Worm (Caenorhabditis elegans) whole organism, L3 larva: ENCODE results near the gene puf-5.

Source experiments
- R02D3.7 ChIP-seq: fragments of 150-350 bp; optimal IDR thresholded peaks from 2 replicates; lab custom pipeline; 2014; ENCODE audit warnings: missing biosample characterization, missing genetic modification characterization
- ZK546.5 ChIP-seq: sonication (generic microtip); optimal IDR thresholded peaks from 2 replicates; lab custom pipeline; 2017; ENCODE audit warnings: missing biosample characterization, missing genetic modification characterization
- aly-2 ChIP-seq: fragments of 150-350 bp; optimal IDR thresholded peaks from 2 replicates; lab custom pipeline; 2014; ENCODE audit warnings: missing biosample characterization, missing genetic modification characterization
- ama-1 ChIP-seq: fragments of 150-350 bp; optimal IDR thresholded peaks from 2 replicates; lab custom pipeline; 2018
- ceh-16 ChIP-seq: sonication (generic microtip); optimal IDR thresholded peaks from 2 replicates; lab custom pipeline; 2017; ENCODE audit warnings: missing biosample characterization, missing genetic modification characterization
- ceh-28 ChIP-seq: fragments of 150-350 bp; optimal IDR thresholded peaks from 2 replicates; lab custom pipeline; 2014; ENCODE audit warnings: missing biosample characterization, missing genetic modification reagents, missing genetic modification characterization
- ceh-9 ChIP-seq: sonication (generic microtip); optimal IDR thresholded peaks from 2 replicates; lab custom pipeline; 2018; ENCODE audit warnings: missing biosample characterization, missing genetic modification characterization
- daf-12 ChIP-seq: fragments of 150-350 bp; optimal IDR thresholded peaks from 2 replicates; lab custom pipeline; 2014; ENCODE audit warnings: missing biosample characterization, missing genetic modification reagents, missing genetic modification characterization
- egl-5 ChIP-seq: fragments of 150-350 bp; optimal IDR thresholded peaks from 2 replicates; lab custom pipeline; 2017; ENCODE audit warnings: missing biosample characterization, missing genetic modification reagents, missing genetic modification characterization, inconsistent platforms
- elt-1 ChIP-seq: fragments of 150-350 bp; optimal IDR thresholded peaks from 2 replicates; lab custom pipeline; 2014; ENCODE audit warnings: missing biosample characterization, missing genetic modification characterization
- elt-2 ChIP-seq: sonication (generic microtip); optimal IDR thresholded peaks from 2 replicates; lab custom pipeline; 2016; ENCODE audit warnings: missing genetic modification reagents, mild to moderate bottlenecking, missing genetic modification characterization, missing compliant biosample characterization
- elt-3 ChIP-seq, 3 experiments: fragments of 150-350 bp in 1 of 3; sonication (generic microtip) in 2 of 3; optimal IDR thresholded peaks; 2 replicates in 2 of 3; 4 replicates in 1 of 3; lab custom pipeline; 2014 to 2017; ENCODE audit warnings: missing biosample characterization in 3 of 3, missing genetic modification characterization in 3 of 3
- eor-1 ChIP-seq, 2 experiments: fragments of 150-350 bp; optimal IDR thresholded peaks; 2 replicates each; lab custom pipeline; 2014 to 2018; ENCODE audit warnings: missing biosample characterization in 2 of 2, missing genetic modification characterization in 2 of 2
- fkh-10 ChIP-seq: sonication (generic microtip); optimal IDR thresholded peaks from 2 replicates; lab custom pipeline; 2017; ENCODE audit warnings: missing biosample characterization, missing genetic modification reagents, missing genetic modification characterization
- fkh-2 ChIP-seq: fragments of 150-350 bp; optimal IDR thresholded peaks from 2 replicates; lab custom pipeline; 2014; ENCODE audit warnings: missing biosample characterization, missing genetic modification reagents, missing genetic modification characterization
- fos-1 ChIP-seq: fragments of 150-350 bp; optimal IDR thresholded peaks from 2 replicates; lab custom pipeline; 2014; ENCODE audit warnings: missing biosample characterization, missing genetic modification characterization
- hmg-11 ChIP-seq: sonication (generic microtip); optimal IDR thresholded peaks from 2 replicates; lab custom pipeline; 2016; ENCODE audit warnings: missing genetic modification characterization, missing compliant biosample characterization
- jun-1 ChIP-seq: fragments of 150-350 bp; optimal IDR thresholded peaks from 2 replicates; lab custom pipeline; 2014; ENCODE audit warnings: missing biosample characterization, missing genetic modification reagents, missing genetic modification characterization
- lin-15B ChIP-seq: fragments of 150-350 bp; optimal IDR thresholded peaks from 2 replicates; lab custom pipeline; 2014; ENCODE audit warnings: missing biosample characterization, missing genetic modification characterization
- lin-39 ChIP-seq: fragments of 150-350 bp; optimal IDR thresholded peaks from 2 replicates; lab custom pipeline; 2018; ENCODE audit warnings: missing biosample characterization, missing genetic modification reagents, missing genetic modification characterization
- lsy-12 ChIP-seq: sonication (generic microtip); optimal IDR thresholded peaks from 2 replicates; lab custom pipeline; 2016; ENCODE audit warnings: mild to moderate bottlenecking, missing genetic modification characterization, missing compliant biosample characterization
- mdl-1 ChIP-seq: fragments of 150-350 bp; optimal IDR thresholded peaks from 2 replicates; lab custom pipeline; 2014; ENCODE audit warnings: missing biosample characterization, missing genetic modification characterization
- mml-1 ChIP-seq: fragments of 150-350 bp; sonication (generic microtip); optimal IDR thresholded peaks from 3 replicates; lab custom pipeline; 2014; ENCODE audit warnings: missing biosample characterization, missing genetic modification characterization
- nfya-1 ChIP-seq: sonication (generic microtip); optimal IDR thresholded peaks from 2 replicates; lab custom pipeline; 2017; ENCODE audit warnings: missing genetic modification characterization, mild to moderate bottlenecking, missing compliant biosample characterization, antibody characterized with exemption, moderate library complexity; ENCODE audit not compliant: insufficient read depth
- nhr-11 ChIP-seq: fragments of 150-350 bp; optimal IDR thresholded peaks from 2 replicates; lab custom pipeline; 2014; ENCODE audit warnings: missing biosample characterization, missing genetic modification characterization
- nhr-12 ChIP-seq: fragments of 150-350 bp; optimal IDR thresholded peaks from 2 replicates; lab custom pipeline; 2014; ENCODE audit warnings: missing biosample characterization, missing genetic modification characterization
- nhr-23 ChIP-seq: fragments of 150-350 bp; optimal IDR thresholded peaks from 2 replicates; lab custom pipeline; 2014; ENCODE audit warnings: missing biosample characterization, missing genetic modification reagents, missing genetic modification characterization
- nhr-237 ChIP-seq: fragments of 150-350 bp; optimal IDR thresholded peaks from 2 replicates; lab custom pipeline; 2014; ENCODE audit warnings: missing biosample characterization, missing genetic modification characterization
- nhr-25 ChIP-seq: sonication (generic microtip); optimal IDR thresholded peaks from 2 replicates; lab custom pipeline; 2017; ENCODE audit warnings: missing biosample characterization, missing genetic modification characterization
- nhr-28 ChIP-seq: fragments of 150-350 bp; optimal IDR thresholded peaks from 2 replicates; lab custom pipeline; 2014; ENCODE audit warnings: missing biosample characterization, missing genetic modification characterization
- nhr-43 ChIP-seq: sonication (generic microtip); optimal IDR thresholded peaks from 2 replicates; lab custom pipeline; 2016; ENCODE audit warnings: mild to moderate bottlenecking, missing genetic modification characterization, missing compliant biosample characterization; ENCODE audit not compliant: poor library complexity, severe bottlenecking
- nhr-67 ChIP-seq: fragments of 150-350 bp; optimal IDR thresholded peaks from 2 replicates; lab custom pipeline; 2014; ENCODE audit warnings: missing biosample characterization, missing genetic modification characterization
- nhr-76 ChIP-seq: fragments of 150-350 bp; sonication (generic microtip); optimal IDR thresholded peaks from 5 replicates; lab custom pipeline; 2014; ENCODE audit warnings: missing biosample characterization, missing genetic modification characterization
- pha-4 ChIP-seq: fragments of 150-350 bp; optimal IDR thresholded peaks from 2 replicates; lab custom pipeline; 2014; ENCODE audit warnings: missing biosample characterization, missing genetic modification reagents, missing genetic modification characterization
- pqm-1 ChIP-seq: fragments of 150-350 bp; optimal IDR thresholded peaks from 2 replicates; lab custom pipeline; 2017; ENCODE audit warnings: missing biosample characterization, missing genetic modification characterization, inconsistent platforms
- sea-2 ChIP-seq: fragments of 150-350 bp; sonication (generic microtip); optimal IDR thresholded peaks from 4 replicates; lab custom pipeline; 2014; ENCODE audit warnings: missing biosample characterization, missing genetic modification reagents, missing genetic modification characterization
- skn-1 ChIP-seq: fragments of 150-350 bp; optimal IDR thresholded peaks from 2 replicates; lab custom pipeline; 2014; ENCODE audit warnings: missing biosample characterization, missing genetic modification characterization
- snpc-4 ChIP-seq: fragments of 150-350 bp; optimal IDR thresholded peaks from 2 replicates; lab custom pipeline; 2014; ENCODE audit warnings: missing biosample characterization, missing genetic modification characterization
- tbx-2 ChIP-seq: sonication (generic microtip); optimal IDR thresholded peaks from 2 replicates; lab custom pipeline; 2016; ENCODE audit warnings: mild to moderate bottlenecking, missing genetic modification characterization, missing compliant biosample characterization
- unc-39 ChIP-seq: sonication (generic microtip); optimal IDR thresholded peaks from 4 replicates; lab custom pipeline; 2017; ENCODE audit warnings: missing biosample characterization, missing genetic modification characterization
- zag-1 ChIP-seq: fragments of 150-350 bp; optimal IDR thresholded peaks from 2 replicates; lab custom pipeline; 2014; ENCODE audit warnings: missing biosample characterization, missing genetic modification characterization
- ztf-4 ChIP-seq: fragments of 150-350 bp; optimal IDR thresholded peaks from 2 replicates; lab custom pipeline; 2014; ENCODE audit warnings: missing biosample characterization, missing genetic modification characterization

The puf-5 gene

DNA sequence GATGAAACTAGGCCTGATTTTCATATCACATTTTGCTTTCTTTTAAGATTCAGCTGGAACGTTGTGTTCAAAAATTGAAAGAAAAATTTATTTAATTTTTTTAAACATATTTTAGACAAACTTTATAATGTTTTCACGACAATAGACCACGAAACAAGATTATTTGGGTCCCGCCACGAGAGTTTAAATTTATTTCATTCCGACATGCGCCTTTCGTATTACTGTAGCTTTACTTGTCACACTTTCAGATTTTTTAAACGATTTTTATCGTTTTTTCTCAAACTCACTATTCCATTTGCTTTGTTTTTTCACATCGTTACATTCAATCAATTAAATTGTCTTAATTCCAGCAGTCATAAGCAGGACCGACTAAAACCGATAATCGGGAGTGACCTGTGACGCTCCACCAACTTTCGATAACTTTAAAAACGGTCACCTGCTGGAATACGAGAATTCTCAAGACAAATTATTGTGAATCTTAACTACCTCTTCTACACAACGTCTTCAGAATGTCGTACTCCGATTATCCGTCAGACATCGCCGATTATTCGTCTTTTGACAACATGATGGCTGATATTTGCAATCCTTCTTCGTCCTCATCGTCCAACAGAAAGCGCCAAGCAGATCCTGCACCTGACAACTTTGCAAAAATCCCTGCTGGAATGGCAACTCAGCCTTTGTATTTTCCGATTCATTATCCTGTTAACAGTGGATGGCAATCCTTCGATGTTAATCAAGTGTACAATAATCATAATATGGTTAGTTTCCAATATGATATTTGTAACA, 18.7 kb downstream of the puf-5 start, which contains the start of gene aptf-3:
Gene aptf-3 (plus strand): TSS at position 351 of the 786 bp plus-strand sequence.
- TF ChIP-seq eor-1 (tag; optimal IDR thresholded peaks at IDR 0.05; lab: Kevin White, UChicago) (no peak), nhr-43 (no peak), lsy-12 (tag; lab: Kevin White, UChicago) (no peak)

DNA sequence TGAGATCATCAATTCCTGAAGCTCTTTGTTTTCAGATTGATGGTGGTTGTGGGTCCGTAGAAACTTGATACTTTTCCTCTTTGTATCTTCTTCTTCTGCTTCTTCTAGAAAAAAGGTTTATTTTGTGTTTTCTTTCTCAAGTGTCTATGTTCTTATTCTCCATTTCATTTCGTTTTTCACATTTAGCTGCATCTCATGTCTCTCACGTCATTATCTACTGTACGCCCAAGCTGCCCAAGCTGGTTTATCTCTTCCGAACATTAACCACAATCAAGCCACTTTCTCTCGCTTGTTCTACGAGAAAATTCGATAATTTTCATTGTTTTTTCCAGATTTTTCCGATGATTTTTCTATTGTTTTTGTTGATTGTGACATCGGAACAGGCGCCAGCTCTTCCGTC, 23.9 kb downstream of the puf-5 start, which contains the start of gene F28C6.5:
Gene F28C6.5 (plus strand): TSS at position 301 of the 400 bp plus-strand sequence.
- no peak for TF ChIP-seq zag-1 (tag; lab: Kevin White, UChicago)
- no peak for TF ChIP-seq lsy-12 (tag; lab: Kevin White, UChicago)
- no peak for TF ChIP-seq elt-2 (tag; lab: Kevin White, UChicago)
- no peak for TF ChIP-seq nhr-28 (tag; lab: Kevin White, UChicago)
- TF ChIP-seq nhr-11 (tag; lab: Kevin White, UChicago) = no peak
- TF ChIP-seq ceh-16 (tag; lab: Kevin White, UChicago) = no peak
- TF ChIP-seq hmg-11 (tag; lab: Kevin White, UChicago) = no peak
- TF ChIP-seq nfya-1 (tag; lab: Kevin White, UChicago) = no peak
- TF ChIP-seq nhr-237 = no peak
- TF ChIP-seq fos-1 (tag; lab: Kevin White, UChicago) = no peak
- no peak for TF ChIP-seq ZK546.5 (tag; lab: Kevin White, UChicago)
- no peak for TF ChIP-seq R02D3.7 (tag; lab: Kevin White, UChicago)
- TF ChIP-seq, all 47 proteins: peak for 0

DNA sequence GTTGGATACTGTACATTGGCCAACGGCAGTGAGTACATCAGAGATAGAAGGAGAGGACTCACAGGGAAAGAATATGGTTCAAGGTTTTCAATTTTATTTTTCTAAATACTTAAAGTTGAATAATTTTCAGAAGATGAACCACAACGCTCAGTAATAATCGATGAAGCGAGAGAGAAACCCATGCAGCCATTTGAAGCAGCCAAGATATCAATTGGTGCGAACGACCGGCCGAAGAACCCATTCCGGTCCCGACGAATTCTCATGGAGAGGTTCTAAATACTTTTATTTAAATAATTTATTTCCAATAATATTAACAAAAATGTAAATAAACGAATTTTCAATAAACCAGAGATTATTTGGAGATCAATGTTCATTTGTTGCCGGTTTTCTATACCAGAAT, 24.8 kb downstream of the puf-5 start, which contains the start of gene pigg-1:
Gene pigg-1 (minus strand): TSS at position 101 of the 400 bp plus-strand sequence.
- TF ChIP-seq snpc-4 (tag; lab: Kevin White, UChicago) (no peak), nhr-67 (no peak), unc-39 (no peak), hmg-11 (tag; lab: Kevin White, UChicago) (no peak), ztf-4 (no peak), egl-5 (tag; lab: Kevin White, UChicago) (no peak), ama-1 (lab: Kevin White, UChicago) (no peak), nhr-11 (tag; lab: Kevin White, UChicago) (no peak)

DNA sequence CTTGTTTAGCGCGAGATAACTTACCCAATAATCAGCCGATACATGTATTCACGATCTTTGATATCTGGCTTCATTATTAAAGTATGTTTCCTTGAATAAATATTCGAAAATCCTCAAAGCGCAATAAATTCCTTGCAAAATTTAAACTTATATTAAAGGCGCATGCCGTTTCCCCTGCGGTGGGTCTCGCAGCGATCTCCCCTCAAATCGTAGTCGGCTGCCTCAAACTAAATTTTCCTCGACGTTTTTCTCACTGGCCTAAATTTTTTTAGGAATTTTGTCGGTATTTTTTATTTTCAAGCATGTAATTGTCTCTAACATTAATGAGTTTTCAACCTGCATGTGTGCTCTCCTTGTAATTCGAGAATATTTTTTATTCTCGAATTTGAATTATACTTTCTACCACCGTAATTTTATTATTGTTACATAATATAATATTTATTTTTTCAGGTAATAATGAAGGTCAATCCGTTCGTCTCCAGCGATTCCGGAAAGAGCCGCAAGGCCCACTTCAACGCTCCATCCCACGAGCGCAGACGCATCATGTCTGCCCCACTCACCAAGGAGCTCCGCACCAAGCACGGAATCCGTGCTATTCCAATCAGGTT, 27.1 kb downstream of the puf-5 start, which contains the start of the genes cpf-1 and rpl-26:
Gene cpf-1 (minus strand): TSS at position 104 of the 608 bp plus-strand sequence.
Gene rpl-26 (plus strand): TSS at position 449 of the 608 bp plus-strand sequence.
- TF ChIP-seq nhr-67 = no peak
- TF ChIP-seq lin-39 (tag; lab: Kevin White, UChicago) = peak; percentile 74
- TF ChIP-seq ceh-28 (tag; lab: Kevin White, UChicago) = no peak
- peak; percentile 35 for TF ChIP-seq elt-2 (tag; lab: Kevin White, UChicago)
- TF ChIP-seq mml-1 = no peak
- TF ChIP-seq nhr-11 (tag; lab: Kevin White, UChicago) = no peak
- TF ChIP-seq snpc-4 (tag; lab: Kevin White, UChicago) = peak; percentile 90
- no peak for TF ChIP-seq ZK546.5 (tag; lab: Kevin White, UChicago)
- TF ChIP-seq ceh-16 (tag; lab: Kevin White, UChicago) = no peak
- no peak for TF ChIP-seq ztf-4
- no peak for TF ChIP-seq fkh-10 (GFP tag; lab: Kevin White, UChicago)
- TF ChIP-seq sea-2 (GFP tag; lab: Kevin White, UChicago) = no peak
- no peak for TF ChIP-seq skn-1
- TF ChIP-seq nfya-1 (tag; lab: Kevin White, UChicago) = peak; percentile 81
- TF ChIP-seq nhr-28 (tag; lab: Kevin White, UChicago) = no peak
- peak; percentile 76 for TF ChIP-seq lin-15B (tag; lab: Kevin White, UChicago)
- no peak for TF ChIP-seq R02D3.7 (tag; lab: Kevin White, UChicago)
- no peak for TF ChIP-seq nhr-12 (tag; lab: Kevin White, UChicago)
- peak; percentile 62 for TF ChIP-seq egl-5 (tag; lab: Kevin White, UChicago)
- TF ChIP-seq pqm-1 (tag; lab: Kevin White, UChicago) = no peak
- no peak for TF ChIP-seq tbx-2 (tag; lab: Kevin White, UChicago)
- TF ChIP-seq fos-1 (tag; lab: Kevin White, UChicago) = no peak
- TF ChIP-seq pha-4 (tag; lab: Kevin White, UChicago) = no peak
- TF ChIP-seq lsy-12 (tag; lab: Kevin White, UChicago) = no peak
- no peak for TF ChIP-seq elt-3 (tag; optimal IDR thresholded peaks at IDR 0.05; lab: Kevin White, UChicago)
- TF ChIP-seq mdl-1 (tag; lab: Kevin White, UChicago) = no peak
- TF ChIP-seq jun-1 (tag; lab: Kevin White, UChicago) = peak; percentile 42
- TF ChIP-seq fkh-2 (tag; lab: Kevin White, UChicago) = no peak
- no peak for TF ChIP-seq hmg-11 (tag; lab: Kevin White, UChicago)
- TF ChIP-seq nhr-237 = no peak
- no peak for TF ChIP-seq unc-39
- TF ChIP-seq nhr-43 = no peak
- no peak for TF ChIP-seq ceh-9
- no peak for TF ChIP-seq eor-1 (tag; optimal IDR thresholded peaks at IDR 0.05; lab: Kevin White, UChicago)
- TF ChIP-seq nhr-25 (tag; lab: Kevin White, UChicago) = peak; percentile 28
- TF ChIP-seq daf-12 (tag; lab: Kevin White, UChicago) = no peak
- no peak for TF ChIP-seq elt-1 (tag; lab: Kevin White, UChicago)
- peak; percentile 69 for TF ChIP-seq nhr-23
- no peak for TF ChIP-seq aly-2 (tag; lab: Kevin White, UChicago)
- TF ChIP-seq nhr-76 (tag; lab: Kevin White, UChicago) = no peak
